Fruit fly (Drosophila melanogaster) whole organism, embryonic: ENCODE data around the gene mAChR-C.

Experiments
- Awh ChIP-seq: fragments of 200-800 bp; sonication (Bioruptor generic); IDR thresholded peaks from 2 replicates; pipeline ENCODE4, ENCODE4 v1.3.6; 2022; ENCODE audit warnings: missing biosample characterization, missing genetic modification characterization
- C15 ChIP-seq: fragments of 200-800 bp; sonication (Bioruptor generic); IDR thresholded peaks from 3 replicates; pipeline ENCODE4 v1.3.6; 2022; ENCODE audit warnings: missing biosample characterization, missing genetic modification characterization
- CG11560 ChIP-seq: fragments of 200-800 bp; sonication (Bioruptor generic); IDR thresholded peaks from 3 replicates; pipeline ENCODE4 v1.3.6; 2022; ENCODE audit warnings: missing biosample characterization, missing genetic modification characterization
- CG13424 ChIP-seq: fragments of 200-800 bp; sonication (Bioruptor generic); optimal IDR thresholded peaks from 2 replicates; lab custom pipeline; 2019; ENCODE audit warnings: missing biosample characterization, mild to moderate bottlenecking, missing genetic modification characterization, moderate library complexity
- CG14860 ChIP-seq: fragments of 200-800 bp; sonication (Bioruptor generic); IDR thresholded peaks from 3 replicates; pipeline ENCODE4 v1.3.6; 2022; ENCODE audit warnings: missing biosample characterization, missing genetic modification characterization; ENCODE audit not compliant: partially characterized antibody
- CG15601 ChIP-seq: fragments of 200-800 bp; sonication (Bioruptor generic); optimal IDR thresholded peaks from 3 replicates; lab custom pipeline; 2019; ENCODE audit warnings: missing biosample characterization, mild to moderate bottlenecking, missing genetic modification characterization, moderate library complexity
- CG17568 ChIP-seq: fragments of 200-800 bp; sonication (Bioruptor generic); optimal IDR thresholded peaks from 2 replicates; lab custom pipeline; 2018; ENCODE audit warnings: missing biosample characterization, mild to moderate bottlenecking, missing genetic modification characterization, moderate library complexity
- CG1792 ChIP-seq: fragments of 200-800 bp; sonication (Bioruptor generic); optimal IDR thresholded peaks from 2 replicates; lab custom pipeline; 2016; ENCODE audit warnings: missing biosample characterization, missing genetic modification characterization
- CG32772 ChIP-seq: fragments of 200-800 bp; sonication (Bioruptor generic); IDR thresholded peaks from 2 replicates; pipeline ENCODE4 v1.3.6; 2022; ENCODE audit warnings: missing biosample characterization, missing genetic modification characterization
- CG4820 ChIP-seq: fragments of 200-800 bp; sonication (Bioruptor generic); optimal IDR thresholded peaks from 3 replicates; lab custom pipeline; 2016; ENCODE audit warnings: missing biosample characterization, missing genetic modification characterization
- CG7987 ChIP-seq: fragments of 200-800 bp; sonication (Bioruptor generic); optimal IDR thresholded peaks from 2 replicates; lab custom pipeline; 2018; ENCODE audit warnings: missing biosample characterization, mild to moderate bottlenecking, missing genetic modification characterization, moderate library complexity
- CG8281 ChIP-seq: fragments of 200-800 bp; sonication (Bioruptor generic); optimal IDR thresholded peaks from 2 replicates; lab custom pipeline; 2018; ENCODE audit warnings: missing biosample characterization, mild to moderate bottlenecking, missing genetic modification characterization, moderate library complexity
- CG8478 ChIP-seq: fragments of >200 bp; optimal IDR thresholded peaks from 2 replicates; lab custom pipeline; 2018
- CG8944 ChIP-seq: fragments of 200-800 bp; sonication (Bioruptor generic); optimal IDR thresholded peaks from 3 replicates; lab custom pipeline; 2016; ENCODE audit warnings: missing biosample characterization, missing genetic modification characterization
- CTCF ChIP-seq: fragments of 200-800 bp; sonication (Bioruptor generic); optimal IDR thresholded peaks from 2 replicates; lab custom pipeline; 2017; ENCODE audit warnings: missing biosample characterization, mild to moderate bottlenecking, missing genetic modification characterization, moderate library complexity
- Chrac-16 ChIP-seq: fragments of 200-800 bp; sonication (Bioruptor generic); optimal IDR thresholded peaks from 3 replicates; lab custom pipeline; 2016; ENCODE audit warnings: missing biosample characterization, missing genetic modification characterization
- CkIIα-i1 ChIP-seq: fragments of 200-800 bp; sonication (Bioruptor generic); IDR thresholded peaks from 2 replicates; pipeline ENCODE4 v1.3.6; 2022; ENCODE audit warnings: missing biosample characterization, missing genetic modification characterization
- Dip2 ChIP-seq: fragments of 200-800 bp; sonication (Bioruptor generic); IDR thresholded peaks from 2 replicates; pipeline ENCODE4 v1.3.6; 2022; ENCODE audit warnings: missing biosample characterization, missing genetic modification characterization
- Dp ChIP-seq: fragments of 200-800 bp; sonication (Bioruptor generic); optimal IDR thresholded peaks from 2 replicates; lab custom pipeline; 2018; ENCODE audit warnings: missing biosample characterization, mild to moderate bottlenecking, missing genetic modification characterization, moderate library complexity
- Fer1 ChIP-seq: fragments of 200-800 bp; sonication (Bioruptor generic); optimal IDR thresholded peaks from 2 replicates; lab custom pipeline; 2017; ENCODE audit warnings: missing biosample characterization, mild to moderate bottlenecking, missing genetic modification characterization
- HLH4C ChIP-seq: fragments of 200-800 bp; sonication (Bioruptor generic); IDR thresholded peaks from 3 replicates; pipeline ENCODE4 v1.3.6; 2022; ENCODE audit warnings: missing biosample characterization, missing genetic modification characterization; ENCODE audit not compliant: partially characterized antibody
- Hr78 ChIP-seq, 2 experiments: fragments of 200-800 bp in 1 of 2; fragments of >200 bp in 1 of 2; sonication (Bioruptor generic) in 1 of 2; optimal IDR thresholded peaks; 2 replicates each; lab custom pipeline; 2017 to 2019; ENCODE audit warnings: missing biosample characterization in 2 of 2, missing genetic modification characterization in 2 of 2, mild to moderate bottlenecking in 1 of 2, moderate library complexity in 1 of 2
- MESR4 ChIP-seq: fragments of 200-800 bp; sonication (Bioruptor generic); optimal IDR thresholded peaks from 2 replicates; lab custom pipeline; 2018; ENCODE audit warnings: missing biosample characterization, mild to moderate bottlenecking, missing genetic modification characterization, moderate library complexity
- Meics ChIP-seq: fragments of 200-800 bp; sonication (Bioruptor generic); optimal IDR thresholded peaks from 2 replicates; lab custom pipeline; 2017; ENCODE audit warnings: missing biosample characterization, mild to moderate bottlenecking, missing genetic modification characterization
- Ptx1 ChIP-seq: fragments of 200-800 bp; sonication (Bioruptor generic); IDR thresholded peaks from 2 replicates; pipeline ENCODE4 v1.3.6; 2022; ENCODE audit warnings: missing biosample characterization, missing genetic modification characterization
- Rfx ChIP-seq: fragments of 200-800 bp; sonication (Bioruptor generic); IDR thresholded peaks from 2 replicates; pipeline ENCODE4 v1.3.6; 2022; ENCODE audit warnings: missing biosample characterization, missing genetic modification characterization
- Tbp ChIP-seq: fragments of >200 bp; optimal IDR thresholded peaks from 2 replicates; lab custom pipeline; 2018; ENCODE audit warnings: missing biosample characterization, missing genetic modification characterization
- Xbp1 ChIP-seq: fragments of 200-800 bp; sonication (Bioruptor generic); optimal IDR thresholded peaks from 3 replicates; lab custom pipeline; 2016; ENCODE audit warnings: missing biosample characterization, mild to moderate bottlenecking, missing genetic modification characterization
- amos ChIP-seq: fragments of 200-800 bp; sonication (Bioruptor generic); IDR thresholded peaks from 2 replicates; pipeline ENCODE4 v1.3.6; 2022; ENCODE audit warnings: missing biosample characterization, missing genetic modification characterization; ENCODE audit not compliant: partially characterized antibody
- bsh ChIP-seq, 2 experiments: fragments of 200-800 bp; sonication (Bioruptor generic); optimal IDR thresholded peaks; 2 replicates each; lab custom pipeline; 2017 to 2018; ENCODE audit warnings: mild to moderate bottlenecking in 2 of 2, missing biosample characterization in 2 of 2, missing genetic modification characterization in 2 of 2, moderate library complexity in 1 of 2
- corto ChIP-seq: fragments of 200-800 bp; sonication (Bioruptor generic); optimal IDR thresholded peaks from 2 replicates; lab custom pipeline; 2016; ENCODE audit warnings: missing biosample characterization, mild to moderate bottlenecking, missing genetic modification characterization, moderate library complexity
- cwo ChIP-seq: fragments of 200-800 bp; sonication (Bioruptor generic); optimal IDR thresholded peaks from 3 replicates; lab custom pipeline; 2017; ENCODE audit warnings: missing biosample characterization, missing genetic modification characterization, mild to moderate bottlenecking, moderate library complexity, missing genetic modification reagents
- dmrt99B ChIP-seq: fragments of 200-800 bp; sonication (Bioruptor generic); optimal IDR thresholded peaks from 2 replicates; lab custom pipeline; 2018; ENCODE audit warnings: missing biosample characterization, mild to moderate bottlenecking, missing genetic modification characterization, moderate library complexity
- emc ChIP-seq: fragments of 200-800 bp; sonication (Bioruptor generic); optimal IDR thresholded peaks from 2 replicates; lab custom pipeline; 2016; ENCODE audit warnings: missing biosample characterization, missing genetic modification characterization
- fd64A ChIP-seq: fragments of 200-800 bp; sonication (Bioruptor generic); optimal IDR thresholded peaks from 3 replicates; lab custom pipeline; 2018; ENCODE audit warnings: missing biosample characterization, mild to moderate bottlenecking, missing genetic modification characterization
- gfzf ChIP-seq: fragments of 200-800 bp; sonication (Bioruptor generic); optimal IDR thresholded peaks from 2 replicates; lab custom pipeline; 2016; ENCODE audit warnings: missing biosample characterization, mild to moderate bottlenecking, missing genetic modification characterization, moderate library complexity
- gt ChIP-seq: fragments of 200-800 bp; sonication (Bioruptor generic); IDR thresholded peaks from 2 replicates; pipeline ENCODE4 v1.3.6; 2022; ENCODE audit warnings: missing biosample characterization, missing genetic modification characterization
- h ChIP-seq: fragments of >200 bp; optimal IDR thresholded peaks from 2 replicates; lab custom pipeline; 2017
- hbn ChIP-seq: fragments of 200-800 bp; sonication (Bioruptor generic); IDR thresholded peaks from 2 replicates; pipeline ENCODE4 v1.3.6; 2022; ENCODE audit warnings: missing biosample characterization, missing genetic modification characterization; ENCODE audit not compliant: partially characterized antibody
- insv ChIP-seq, 2 experiments: fragments of 200-800 bp; sonication (Bioruptor generic); optimal IDR thresholded peaks; 3 replicates each; lab custom pipeline; 2016 to 2018; ENCODE audit warnings: missing biosample characterization in 2 of 2, missing genetic modification characterization in 2 of 2
- jing ChIP-seq: fragments of 200-800 bp; sonication (Bioruptor generic); optimal IDR thresholded peaks from 2 replicates; lab custom pipeline; 2018; ENCODE audit warnings: missing biosample characterization, mild to moderate bottlenecking, missing genetic modification characterization
- jumu ChIP-seq: fragments of 200-800 bp; sonication (Bioruptor generic); optimal IDR thresholded peaks from 3 replicates; lab custom pipeline; 2016; ENCODE audit warnings: missing biosample characterization, missing genetic modification characterization
- lola ChIP-seq, 3 experiments: fragments of >200 bp in 2 of 3; fragments of 200-800 bp in 1 of 3; sonication (Bioruptor generic) in 1 of 3; optimal IDR thresholded peaks; 2 replicates each; lab custom pipeline; 2017 to 2019; ENCODE audit warnings: missing biosample characterization in 3 of 3, missing genetic modification characterization in 3 of 3, mild to moderate bottlenecking in 1 of 3, moderate library complexity in 1 of 3
- lov ChIP-seq, 2 experiments: fragments of 200-800 bp in 1 of 2; fragments of >200 bp in 1 of 2; sonication (Bioruptor generic) in 1 of 2; IDR thresholded peaks in 1 of 2; optimal IDR thresholded peaks in 1 of 2; 2 replicates in 1 of 2; 3 replicates in 1 of 2; pipeline versions ENCODE4 v1.3.6 to Lab custom; 2017 to 2022; ENCODE audit warnings: missing biosample characterization in 1 of 2, missing genetic modification characterization in 1 of 2
- org-1 ChIP-seq: fragments of 200-800 bp; sonication (Bioruptor generic); optimal IDR thresholded peaks from 2 replicates; lab custom pipeline; 2017; ENCODE audit warnings: missing biosample characterization, missing genetic modification characterization
- pros ChIP-seq: fragments of 200-800 bp; sonication (Bioruptor generic); optimal IDR thresholded peaks from 3 replicates; lab custom pipeline; 2019; ENCODE audit warnings: missing biosample characterization, mild to moderate bottlenecking, missing genetic modification characterization, moderate library complexity
- ro ChIP-seq: fragments of 200-800 bp; sonication (Bioruptor generic); IDR thresholded peaks from 2 replicates; pipeline ENCODE4 v1.3.6; 2022; ENCODE audit warnings: missing biosample characterization, missing genetic modification characterization
- sr ChIP-seq: fragments of 200-800 bp; sonication (Bioruptor generic); IDR thresholded peaks from 3 replicates; pipeline ENCODE4 v1.3.6; 2022; ENCODE audit warnings: missing biosample characterization, missing genetic modification characterization
- ssp ChIP-seq: fragments of 200-800 bp; sonication (Bioruptor generic); IDR thresholded peaks from 2 replicates; pipeline ENCODE4 v1.3.6; 2022; ENCODE audit warnings: missing biosample characterization, missing genetic modification characterization
- wdn ChIP-seq: fragments of 200-800 bp; sonication (Bioruptor generic); IDR thresholded peaks from 2 replicates; pipeline ENCODE4 v1.3.6; 2022; ENCODE audit warnings: missing biosample characterization, missing genetic modification characterization
- zfh2 ChIP-seq: fragments of 200-800 bp; sonication (Bioruptor generic); optimal IDR thresholded peaks from 2 replicates; lab custom pipeline; 2016; ENCODE audit warnings: missing biosample characterization, missing genetic modification characterization

The mAChR-C gene

DNA sequence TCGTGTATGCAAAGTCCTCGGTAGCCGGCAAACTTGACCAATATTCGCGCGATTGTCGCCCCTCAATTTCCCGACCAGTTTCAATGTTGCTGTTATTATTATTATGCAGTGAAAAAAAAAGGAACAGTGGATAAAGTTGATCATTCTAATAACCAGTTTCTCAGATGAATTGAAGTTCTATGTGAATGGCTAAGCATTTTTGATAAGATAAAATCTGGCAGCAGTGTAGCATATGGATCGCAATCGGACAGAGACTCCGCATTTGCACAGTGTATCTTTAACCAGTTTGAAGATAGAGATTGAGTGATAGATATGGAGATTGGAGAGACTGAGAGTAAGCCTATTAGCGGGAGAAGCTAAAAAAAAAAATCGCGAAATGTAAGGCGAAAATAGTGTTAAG, 39.1 kb downstream of the mAChR-C start (continued):
- TF ChIP-seq cwo (GFP tag; lab: Kevin White, UChicago) (peak; percentile 45), corto (GFP tag; lab: Kevin White, UChicago) (no peak), CG8478 (lab: Kevin White, UChicago) (no peak), CG8281 (tag; lab: Kevin White, UChicago) (peak; percentile 37), CG14860 (GFP tag; lab: Robert Waterston, UW) (no peak), Fer1 (GFP tag; lab: Kevin White, UChicago) (peak; percentile 64), CG4820 (peak; percentile 46), amos (GFP tag; lab: Robert Waterston, UW) (no peak), hbn (GFP tag; lab: Robert Waterston, UW) (no peak), gfzf (GFP tag; lab: Kevin White, UChicago) (no peak), CG15601 (tag; lab: Kevin White, UChicago) (no peak), MESR4 (no peak), gt (no peak), CG11560 (peak; percentile 53; the same call in 1 of the 3 replicates), zfh2 (GFP tag; lab: Kevin White, UChicago) (peak; percentile 79), lola (GFP tag; optimal IDR thresholded peaks at IDR 0.05; lab: Kevin White, UChicago) (no peak), jing (GFP tag; lab: Kevin White, UChicago) (peak; percentile 67), Hr78 (GFP tag; optimal IDR thresholded peaks at IDR 0.05; lab: Kevin White, UChicago) (no peak), wdn (GFP tag; lab: Robert Waterston, UW) (peak; percentile 78), fd64A (GFP tag; lab: Kevin White, UChicago) (no peak), HLH4C (no peak), org-1 (peak; percentile 52), insv (GFP tag; optimal IDR thresholded peaks at IDR 0.05; lab: Kevin White, UChicago) (no peak), lov (optimal IDR thresholded peaks at IDR 0.05; lab: Kevin White, UChicago) (no peak), lov (GFP tag; IDR thresholded peaks at IDR 0.05; lab: Robert Waterston, UW) (no peak), sr (GFP tag; lab: Robert Waterston, UW) (0 out of 3 replicates have a peak, but pooled peaks have one; percentile 33), CG13424 (tag; lab: Kevin White, UChicago) (peak; percentile 74), CTCF (GFP tag; lab: Kevin White, UChicago) (no peak), pros (GFP tag; lab: Kevin White, UChicago) (no peak), Chrac-16 (peak; percentile 56), CG1792 (GFP tag; lab: Kevin White, UChicago) (peak; percentile 42), C15 (GFP tag; lab: Robert Waterston, UW) (peak; percentile 38; the same call in 1 of the 3 replicates), Rfx (peak; percentile 91), CG7987 (peak; percentile 42), h (lab: Kevin White, UChicago) (no peak), bsh (GFP tag; optimal IDR thresholded peaks at IDR 0.05; lab: Kevin White, UChicago) (peak; percentile 37 to 53), CG17568 (GFP tag; lab: Kevin White, UChicago) (no peak), ssp (GFP tag; lab: Robert Waterston, UW) (peak; percentile 58), Tbp (GFP tag; lab: Kevin White, UChicago) (no peak), Dip2 (GFP tag; lab: Robert Waterston, UW) (no peak), CG32772 (GFP tag; lab: Robert Waterston, UW) (peak; percentile 59), Meics (peak; percentile 75), Xbp1 (GFP tag; lab: Kevin White, UChicago) (peak; percentile 77), Dp (GFP tag; lab: Kevin White, UChicago) (no peak), emc (GFP tag; lab: Kevin White, UChicago) (peak; percentile 41), CkIIα-i1 (GFP tag; lab: Robert Waterston, UW) (peak; percentile 40; the same call in 1 of the 2 replicates), CG8944 (GFP tag; lab: Kevin White, UChicago) (peak; percentile 69), jumu (GFP tag; lab: Kevin White, UChicago) (peak; percentile 52), Awh (GFP tag; lab: Robert Waterston, UW) (peak; percentile 55; the same call in 1 of the 2 replicates), dmrt99B (peak; percentile 86), Ptx1 (GFP tag; lab: Robert Waterston, UW) (peak; percentile 82), ro (no peak)
